Fruit fly (Drosophila melanogaster): ENCODE measurements around the gene Meics.

Gene Meics

dm6 chr3L:13938470-13939150, 25.9 kb downstream of the Meics start (continued):
- TF ChIP-seq hkb (optimal IDR thresholded peaks at IDR 0.05) (no peak), hkb (GFP tag; IDR thresholded peaks at IDR 0.05) (peak; percentile 76), Eip74EF (GFP tag; optimal IDR thresholded peaks at IDR 0.05) (peak in 1 of 2 experiments; percentile 73), Mad (GFP tag; optimal IDR thresholded peaks at IDR 0.05) (peak; percentile 72), E2f1 (GFP tag; IDR thresholded peaks at IDR 0.05) (peak; percentile 61; the same call in 1 of the 2 replicates), unc-4 (GFP tag; IDR thresholded peaks at IDR 0.05; ENCODE audit: partially characterized antibody) (no peak), CG12155 (GFP tag; optimal IDR thresholded peaks at IDR 0.05) (peak; percentile 81), Doc2 (GFP tag; IDR thresholded peaks at IDR 0.05) (no peak), CG13424 (tag; optimal IDR thresholded peaks at IDR 0.05) (peak; percentile 93), Atf6 (GFP tag; IDR thresholded peaks at IDR 0.05) (peak; percentile 65; the same call in 1 of the 2 replicates), Trl (optimal IDR thresholded peaks at IDR 0.05) (peak; percentile 51 to 59), Trl (GFP tag; optimal IDR thresholded peaks at IDR 0.05) (peak; percentile 68), mam (GFP tag; optimal IDR thresholded peaks at IDR 0.05) (peak; percentile 89), CG10565 (GFP tag; optimal IDR thresholded peaks at IDR 0.05) (peak; percentile 27), Sox102F (GFP tag; optimal IDR thresholded peaks at IDR 0.05) (peak; percentile 86), pan (optimal IDR thresholded peaks at IDR 0.05) (no peak), pan (GFP tag; optimal IDR thresholded peaks at IDR 0.05 in 1 of 2, IDR thresholded peaks at IDR 0.05 in 1 of 2) (peak in 1 of 2 experiments; percentile 63), CG9727 (GFP tag; optimal IDR thresholded peaks at IDR 0.05) (peak; percentile 90), ttk (GFP tag; IDR thresholded peaks at IDR 0.05) (peak; percentile 58), CG12071 (GFP tag; optimal IDR thresholded peaks at IDR 0.05) (peak; percentile 75), tin (GFP tag; optimal IDR thresholded peaks at IDR 0.05) (peak; percentile 90), CG18599 (GFP tag; optimal IDR thresholded peaks at IDR 0.05) (peak; percentile 91), lbe (GFP tag; optimal IDR thresholded peaks at IDR 0.05) (peak; percentile 68), sd (tag; optimal IDR thresholded peaks at IDR 0.05) (peak; percentile 56), CG16813 (GFP tag; IDR thresholded peaks at IDR 0.05; ENCODE audit: partially characterized antibody) (no peak), bowl (GFP tag; IDR thresholded peaks at IDR 0.05) (no peak), Kr (GFP tag; optimal IDR thresholded peaks at IDR 0.05) (peak; percentile 1), twi (tag; optimal IDR thresholded peaks at IDR 0.05) (peak; percentile 81), sima (GFP tag; optimal IDR thresholded peaks at IDR 0.05) (peak; percentile 65), ab (GFP tag; optimal IDR thresholded peaks at IDR 0.05) (peak; percentile 69), CG6683 (GFP tag; optimal IDR thresholded peaks at IDR 0.05) (peak; percentile 82), ap (GFP tag; IDR thresholded peaks at IDR 0.05) (no peak), CG7372 (GFP tag; IDR thresholded peaks at IDR 0.05) (peak; percentile 75), CG7839 (tag; optimal IDR thresholded peaks at IDR 0.05) (peak; percentile 93), maf-S (GFP tag; optimal IDR thresholded peaks at IDR 0.05) (peak; percentile 82), CG18764 (GFP tag; optimal IDR thresholded peaks at IDR 0.05) (peak; percentile 73), CG12236 (GFP tag; optimal IDR thresholded peaks at IDR 0.05) (peak; percentile 88), gsb-n (tag; optimal IDR thresholded peaks at IDR 0.05) (peak; percentile 27), CG13123 (GFP tag; optimal IDR thresholded peaks at IDR 0.05) (peak; percentile 73), Myb (GFP tag; optimal IDR thresholded peaks at IDR 0.05) (peak; percentile 71), bbx (GFP tag; IDR thresholded peaks at IDR 0.05; ENCODE audit: partially characterized antibody) (no peak; the same call in 1 of the 2 replicates), CG3995 (GFP tag; optimal IDR thresholded peaks at IDR 0.05) (peak; percentile 73), onecut (GFP tag; IDR thresholded peaks at IDR 0.05) (peak; percentile 39), CG6689 (GFP tag; IDR thresholded peaks at IDR 0.05) (peak; percentile 91), CG4424 (GFP tag; optimal IDR thresholded peaks at IDR 0.05) (peak; percentile 92), CG17612 (GFP tag; IDR thresholded peaks at IDR 0.05) (no peak), aop (GFP tag; IDR thresholded peaks at IDR 0.05) (no peak), ATbp (GFP tag; optimal IDR thresholded peaks at IDR 0.05) (peak; percentile 75), YL-1 (GFP tag; optimal IDR thresholded peaks at IDR 0.05) (peak; percentile 58), CG7745 (tag; optimal IDR thresholded peaks at IDR 0.05) (no peak), Adf1 (GFP tag; IDR thresholded peaks at IDR 0.05) (no peak)

All from whole organism, embryonic.